Worm (Caenorhabditis elegans) whole organism, L3 larva: Measurements from ENCODE around the gene F47B8.4.

Experiments used
- R02D3.7 ChIP-seq: fragments of 150-350 bp; optimal IDR thresholded peaks from 2 replicates; lab custom pipeline; 2014; ENCODE audit warnings: missing biosample characterization, missing genetic modification characterization
- ZK546.5 ChIP-seq: sonication (generic microtip); optimal IDR thresholded peaks from 2 replicates; lab custom pipeline; 2017; ENCODE audit warnings: missing biosample characterization, missing genetic modification characterization
- aly-2 ChIP-seq: fragments of 150-350 bp; optimal IDR thresholded peaks from 2 replicates; lab custom pipeline; 2014; ENCODE audit warnings: missing biosample characterization, missing genetic modification characterization
- ama-1 ChIP-seq: fragments of 150-350 bp; optimal IDR thresholded peaks from 2 replicates; lab custom pipeline; 2018
- ceh-16 ChIP-seq: sonication (generic microtip); optimal IDR thresholded peaks from 2 replicates; lab custom pipeline; 2017; ENCODE audit warnings: missing biosample characterization, missing genetic modification characterization
- ceh-82 ChIP-seq: fragments of 150-350 bp; optimal IDR thresholded peaks from 2 replicates; lab custom pipeline; 2014; ENCODE audit warnings: missing biosample characterization, missing genetic modification characterization
- ceh-9 ChIP-seq: sonication (generic microtip); optimal IDR thresholded peaks from 2 replicates; lab custom pipeline; 2018; ENCODE audit warnings: missing biosample characterization, missing genetic modification characterization
- daf-12 ChIP-seq: fragments of 150-350 bp; optimal IDR thresholded peaks from 2 replicates; lab custom pipeline; 2014; ENCODE audit warnings: missing biosample characterization, missing genetic modification reagents, missing genetic modification characterization
- egl-5 ChIP-seq: fragments of 150-350 bp; optimal IDR thresholded peaks from 2 replicates; lab custom pipeline; 2017; ENCODE audit warnings: missing biosample characterization, missing genetic modification reagents, missing genetic modification characterization, inconsistent platforms
- elt-2 ChIP-seq: sonication (generic microtip); optimal IDR thresholded peaks from 2 replicates; lab custom pipeline; 2016; ENCODE audit warnings: missing genetic modification reagents, mild to moderate bottlenecking, missing genetic modification characterization, missing compliant biosample characterization
- elt-3 ChIP-seq, 3 experiments: fragments of 150-350 bp in 1 of 3; sonication (generic microtip) in 2 of 3; optimal IDR thresholded peaks; 2 replicates in 2 of 3; 4 replicates in 1 of 3; lab custom pipeline; 2014 to 2017; ENCODE audit warnings: missing biosample characterization in 3 of 3, missing genetic modification characterization in 3 of 3
- eor-1 ChIP-seq, 2 experiments: fragments of 150-350 bp; optimal IDR thresholded peaks; 2 replicates each; lab custom pipeline; 2014 to 2018; ENCODE audit warnings: missing biosample characterization in 2 of 2, missing genetic modification characterization in 2 of 2
- fkh-10 ChIP-seq: sonication (generic microtip); optimal IDR thresholded peaks from 2 replicates; lab custom pipeline; 2017; ENCODE audit warnings: missing biosample characterization, missing genetic modification reagents, missing genetic modification characterization
- fkh-2 ChIP-seq: fragments of 150-350 bp; optimal IDR thresholded peaks from 2 replicates; lab custom pipeline; 2014; ENCODE audit warnings: missing biosample characterization, missing genetic modification reagents, missing genetic modification characterization
- fos-1 ChIP-seq: fragments of 150-350 bp; optimal IDR thresholded peaks from 2 replicates; lab custom pipeline; 2014; ENCODE audit warnings: missing biosample characterization, missing genetic modification characterization
- hmg-11 ChIP-seq: sonication (generic microtip); optimal IDR thresholded peaks from 2 replicates; lab custom pipeline; 2016; ENCODE audit warnings: missing genetic modification characterization, missing compliant biosample characterization
- jun-1 ChIP-seq: fragments of 150-350 bp; optimal IDR thresholded peaks from 2 replicates; lab custom pipeline; 2014; ENCODE audit warnings: missing biosample characterization, missing genetic modification reagents, missing genetic modification characterization
- lin-15B ChIP-seq: fragments of 150-350 bp; optimal IDR thresholded peaks from 2 replicates; lab custom pipeline; 2014; ENCODE audit warnings: missing biosample characterization, missing genetic modification characterization
- lin-39 ChIP-seq: fragments of 150-350 bp; optimal IDR thresholded peaks from 2 replicates; lab custom pipeline; 2018; ENCODE audit warnings: missing biosample characterization, missing genetic modification reagents, missing genetic modification characterization
- lsy-12 ChIP-seq: sonication (generic microtip); optimal IDR thresholded peaks from 2 replicates; lab custom pipeline; 2016; ENCODE audit warnings: mild to moderate bottlenecking, missing genetic modification characterization, missing compliant biosample characterization
- mml-1 ChIP-seq: fragments of 150-350 bp; sonication (generic microtip); optimal IDR thresholded peaks from 3 replicates; lab custom pipeline; 2014; ENCODE audit warnings: missing biosample characterization, missing genetic modification characterization
- nfya-1 ChIP-seq: sonication (generic microtip); optimal IDR thresholded peaks from 2 replicates; lab custom pipeline; 2017; ENCODE audit warnings: missing genetic modification characterization, mild to moderate bottlenecking, missing compliant biosample characterization, antibody characterized with exemption, moderate library complexity; ENCODE audit not compliant: insufficient read depth
- nhr-11 ChIP-seq: fragments of 150-350 bp; optimal IDR thresholded peaks from 2 replicates; lab custom pipeline; 2014; ENCODE audit warnings: missing biosample characterization, missing genetic modification characterization
- nhr-12 ChIP-seq: fragments of 150-350 bp; optimal IDR thresholded peaks from 2 replicates; lab custom pipeline; 2014; ENCODE audit warnings: missing biosample characterization, missing genetic modification characterization
- nhr-23 ChIP-seq: fragments of 150-350 bp; optimal IDR thresholded peaks from 2 replicates; lab custom pipeline; 2014; ENCODE audit warnings: missing biosample characterization, missing genetic modification reagents, missing genetic modification characterization
- nhr-237 ChIP-seq: fragments of 150-350 bp; optimal IDR thresholded peaks from 2 replicates; lab custom pipeline; 2014; ENCODE audit warnings: missing biosample characterization, missing genetic modification characterization
- nhr-25 ChIP-seq: sonication (generic microtip); optimal IDR thresholded peaks from 2 replicates; lab custom pipeline; 2017; ENCODE audit warnings: missing biosample characterization, missing genetic modification characterization
- nhr-28 ChIP-seq: fragments of 150-350 bp; optimal IDR thresholded peaks from 2 replicates; lab custom pipeline; 2014; ENCODE audit warnings: missing biosample characterization, missing genetic modification characterization
- nhr-43 ChIP-seq: sonication (generic microtip); optimal IDR thresholded peaks from 2 replicates; lab custom pipeline; 2016; ENCODE audit warnings: mild to moderate bottlenecking, missing genetic modification characterization, missing compliant biosample characterization; ENCODE audit not compliant: poor library complexity, severe bottlenecking
- nhr-67 ChIP-seq: fragments of 150-350 bp; optimal IDR thresholded peaks from 2 replicates; lab custom pipeline; 2014; ENCODE audit warnings: missing biosample characterization, missing genetic modification characterization
- nhr-76 ChIP-seq: fragments of 150-350 bp; sonication (generic microtip); optimal IDR thresholded peaks from 5 replicates; lab custom pipeline; 2014; ENCODE audit warnings: missing biosample characterization, missing genetic modification characterization
- pha-4 ChIP-seq: fragments of 150-350 bp; optimal IDR thresholded peaks from 2 replicates; lab custom pipeline; 2014; ENCODE audit warnings: missing biosample characterization, missing genetic modification reagents, missing genetic modification characterization
- pqm-1 ChIP-seq: fragments of 150-350 bp; optimal IDR thresholded peaks from 2 replicates; lab custom pipeline; 2017; ENCODE audit warnings: missing biosample characterization, missing genetic modification characterization, inconsistent platforms
- sea-2 ChIP-seq: fragments of 150-350 bp; sonication (generic microtip); optimal IDR thresholded peaks from 4 replicates; lab custom pipeline; 2014; ENCODE audit warnings: missing biosample characterization, missing genetic modification reagents, missing genetic modification characterization
- skn-1 ChIP-seq: fragments of 150-350 bp; optimal IDR thresholded peaks from 2 replicates; lab custom pipeline; 2014; ENCODE audit warnings: missing biosample characterization, missing genetic modification characterization
- snpc-4 ChIP-seq: fragments of 150-350 bp; optimal IDR thresholded peaks from 2 replicates; lab custom pipeline; 2014; ENCODE audit warnings: missing biosample characterization, missing genetic modification characterization
- tbx-2 ChIP-seq: sonication (generic microtip); optimal IDR thresholded peaks from 2 replicates; lab custom pipeline; 2016; ENCODE audit warnings: mild to moderate bottlenecking, missing genetic modification characterization, missing compliant biosample characterization
- unc-39 ChIP-seq: sonication (generic microtip); optimal IDR thresholded peaks from 4 replicates; lab custom pipeline; 2017; ENCODE audit warnings: missing biosample characterization, missing genetic modification characterization
- unc-62 ChIP-seq: fragments of 150-350 bp; sonication (generic microtip); optimal IDR thresholded peaks from 4 replicates; lab custom pipeline; 2014; ENCODE audit warnings: missing biosample characterization, missing genetic modification reagents, missing genetic modification characterization
- zag-1 ChIP-seq: fragments of 150-350 bp; optimal IDR thresholded peaks from 2 replicates; lab custom pipeline; 2014; ENCODE audit warnings: missing biosample characterization, missing genetic modification characterization
- ztf-11 ChIP-seq: fragments of 150-350 bp; optimal IDR thresholded peaks from 2 replicates; lab custom pipeline; 2014; ENCODE audit warnings: missing biosample characterization, missing genetic modification characterization
- ztf-4 ChIP-seq: fragments of 150-350 bp; optimal IDR thresholded peaks from 2 replicates; lab custom pipeline; 2014; ENCODE audit warnings: missing biosample characterization, missing genetic modification characterization

Gene F47B8.4

DNA sequence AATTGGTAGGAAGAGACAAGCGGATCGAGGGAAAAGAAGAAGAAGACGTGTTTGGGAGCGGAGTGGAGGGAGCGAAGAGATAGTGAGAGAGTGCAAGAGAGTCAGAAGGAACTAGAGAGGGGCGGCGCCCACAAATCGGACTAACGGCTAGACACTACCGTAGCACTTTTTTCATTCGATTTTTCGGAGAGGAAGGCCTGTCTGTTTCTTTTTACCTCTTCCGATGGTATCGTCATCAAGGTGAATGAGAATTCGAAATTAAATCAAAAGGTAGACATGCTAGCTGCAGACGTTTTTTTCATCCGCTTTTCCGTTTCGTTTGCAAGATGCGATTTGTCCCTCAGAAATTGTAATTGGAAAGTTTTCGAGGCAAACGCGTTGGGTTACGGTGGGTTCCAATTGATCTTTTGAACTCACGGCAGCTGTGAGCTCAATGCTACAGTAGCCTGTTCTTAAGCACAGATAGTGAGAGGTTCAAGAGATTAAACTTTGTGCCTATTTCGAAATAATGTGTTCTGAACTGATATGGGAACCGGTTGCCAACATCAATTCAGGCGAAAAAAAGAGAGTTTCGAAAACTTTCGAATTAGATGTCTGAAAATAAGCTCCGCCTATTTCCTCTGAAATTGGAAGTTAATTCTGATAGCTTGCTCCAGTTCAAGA is 40.2 kb upstream of the F47B8.4 start:
- TF ChIP-seq ceh-9 (tag; lab: Kevin White, UChicago) (no peak), nhr-25 (tag; lab: Kevin White, UChicago) (peak; percentile 88), nhr-43 (tag; lab: Kevin White, UChicago) (peak; percentile 46), unc-39 (tag; lab: Kevin White, UChicago) (no peak), ama-1 (peak; percentile 35), ztf-11 (peak; percentile 33), nhr-23 (tag; lab: Kevin White, UChicago) (peak; percentile 14), nhr-28 (tag; lab: Kevin White, UChicago) (no peak), lsy-12 (tag; lab: Kevin White, UChicago) (peak; percentile 29), mml-1 (tag; lab: Kevin White, UChicago) (no peak), hmg-11 (tag; lab: Kevin White, UChicago) (peak; percentile 66), lin-39 (tag; lab: Kevin White, UChicago) (peak; percentile 47), nfya-1 (peak; percentile 100)

DNA sequence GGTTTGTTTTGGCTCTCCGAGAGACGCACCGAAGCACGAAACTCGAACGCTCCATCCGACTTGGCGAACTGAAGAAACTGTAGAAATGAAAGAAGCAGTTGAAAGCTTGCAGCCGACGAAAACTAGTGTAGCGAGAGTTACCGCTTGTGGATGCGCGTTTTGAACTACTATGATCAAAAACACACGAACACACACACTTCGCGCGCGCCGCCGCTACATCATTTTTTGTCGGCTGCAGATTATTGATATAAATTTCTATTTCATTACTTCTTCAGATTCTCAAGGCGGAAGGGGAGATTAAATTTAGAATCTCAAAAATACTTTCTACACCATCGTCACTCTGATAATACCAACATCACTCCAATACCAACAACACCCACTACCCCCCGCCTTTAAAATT is 37.5 kb upstream of the F47B8.4 start:
- no peak for TF ChIP-seq nhr-12 (tag; lab: Kevin White, UChicago)

DNA sequence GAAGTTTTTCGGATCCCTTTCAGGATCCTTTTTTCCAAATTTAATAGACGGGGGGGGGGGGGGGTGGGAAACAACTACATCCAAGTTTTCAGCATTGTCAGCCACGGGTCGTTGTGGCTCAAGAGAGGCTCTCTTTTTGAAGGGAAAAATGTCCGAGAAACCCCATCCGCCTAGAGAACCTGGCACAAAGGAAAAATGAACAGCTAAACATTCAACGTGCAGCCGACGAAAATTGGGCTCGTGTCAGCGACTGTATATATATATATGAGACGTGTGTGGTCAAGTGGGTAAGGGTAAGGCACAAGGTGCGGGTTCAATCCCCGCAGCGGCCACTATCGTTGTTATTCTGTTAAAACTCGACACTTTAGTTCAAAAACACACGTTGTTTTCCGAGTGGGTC is 34.1 kb upstream of the F47B8.4 start, which contains the start of gene Y49A3A.4:
TSS of gene Y49A3A.4 (minus strand) at position 314 of the 400 bp plus-strand sequence.
- TF ChIP-seq snpc-4 (tag; lab: Kevin White, UChicago) (peak; percentile 77), nhr-67 (tag; lab: Kevin White, UChicago) (no peak), nfya-1 (peak; percentile 14), elt-2 (peak; percentile 11)

DNA sequence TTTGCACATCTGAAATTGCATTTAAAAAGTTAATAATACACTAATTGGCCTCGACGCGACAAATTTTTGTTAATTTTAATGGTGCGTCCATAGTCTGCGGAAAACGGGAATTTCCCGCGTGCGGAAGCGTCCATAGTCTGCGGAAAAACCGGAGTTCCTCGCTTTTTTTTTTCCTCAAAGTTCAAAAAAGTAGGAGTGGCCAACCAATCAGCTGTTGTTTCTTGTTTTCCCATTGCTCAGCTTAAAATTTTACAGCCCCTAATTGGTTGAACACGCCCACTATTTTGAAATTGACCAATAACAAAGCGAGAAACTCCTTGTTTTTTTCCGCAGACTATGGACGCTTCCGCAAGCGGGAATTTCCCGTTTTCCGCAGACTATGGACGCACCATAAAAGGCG is 32.9 kb upstream of the F47B8.4 start:
- TF ChIP-seq nfya-1: peak; percentile 86

DNA sequence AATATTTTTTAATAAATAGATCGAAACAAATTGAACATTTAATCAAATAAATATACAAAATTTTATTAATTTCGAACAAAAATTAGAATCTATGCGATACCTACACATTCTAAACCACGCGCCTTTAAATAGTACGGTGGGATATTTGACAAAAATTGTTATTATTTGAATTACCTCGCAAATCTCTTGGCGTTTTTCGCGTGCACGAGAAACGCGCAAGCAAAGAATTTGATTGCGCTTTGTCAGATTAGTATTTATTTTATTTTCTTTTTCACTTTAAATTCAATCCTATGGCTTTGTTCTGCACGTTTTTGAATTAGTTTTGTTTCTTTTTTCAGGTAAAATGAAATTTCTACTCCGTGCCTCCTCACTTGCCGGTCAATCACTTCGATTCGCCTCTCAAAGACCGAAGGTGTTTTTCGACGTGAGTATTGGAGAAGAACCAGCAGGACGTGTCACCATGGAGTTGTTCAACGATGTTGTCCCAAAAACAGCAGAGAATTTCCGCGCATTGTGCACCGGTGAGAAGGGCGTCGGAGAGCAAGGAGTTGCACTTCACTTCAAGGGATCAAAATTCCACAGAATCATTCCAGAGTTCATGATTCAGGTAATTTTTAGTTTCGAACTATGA is 31.4 kb upstream of the F47B8.4 start, which contains the start of gene cyn-1:
TSS of gene cyn-1 (plus strand) at position 339 of the 631 bp plus-strand sequence.
- TF ChIP-seq fkh-10 (GFP tag; lab: Kevin White, UChicago) (peak; percentile 38), elt-3 (tag; optimal IDR thresholded peaks at IDR 0.05; lab: Kevin White, UChicago) (no peak), ztf-11 (no peak), skn-1 (tag; lab: Kevin White, UChicago) (no peak), unc-39 (tag; lab: Kevin White, UChicago) (no peak), nhr-237 (no peak), nfya-1 (peak; percentile 94), R02D3.7 (tag; lab: Kevin White, UChicago) (peak; percentile 72), sea-2 (no peak), ceh-9 (tag; lab: Kevin White, UChicago) (no peak), nhr-11 (tag; lab: Kevin White, UChicago) (no peak), mml-1 (tag; lab: Kevin White, UChicago) (no peak), pqm-1 (tag; lab: Kevin White, UChicago) (no peak), zag-1 (tag; lab: Kevin White, UChicago) (no peak), snpc-4 (tag; lab: Kevin White, UChicago) (peak; percentile 86), eor-1 (tag; optimal IDR thresholded peaks at IDR 0.05; lab: Kevin White, UChicago) (no peak), nhr-67 (tag; lab: Kevin White, UChicago) (no peak), lin-39 (tag; lab: Kevin White, UChicago) (peak; percentile 28), ama-1 (no peak), pha-4 (tag; lab: Kevin White, UChicago) (peak; percentile 93), ztf-4 (tag; lab: Kevin White, UChicago) (no peak), ceh-82 (tag; lab: Kevin White, UChicago) (peak; percentile 26), ZK546.5 (tag; lab: Kevin White, UChicago) (no peak), aly-2 (tag; lab: Kevin White, UChicago) (no peak), fkh-2 (no peak), nhr-12 (tag; lab: Kevin White, UChicago) (no peak), lin-15B (tag; lab: Kevin White, UChicago) (peak; percentile 88), nhr-23 (tag; lab: Kevin White, UChicago) (peak; percentile 91), egl-5 (tag; lab: Kevin White, UChicago) (peak; percentile 87), daf-12 (tag; lab: Kevin White, UChicago) (no peak), nhr-76 (no peak), ceh-16 (no peak), fos-1 (tag; lab: Kevin White, UChicago) (no peak), tbx-2 (tag; lab: Kevin White, UChicago) (peak; percentile 69), nhr-25 (tag; lab: Kevin White, UChicago) (peak; percentile 35), unc-62 (no peak), jun-1 (tag; lab: Kevin White, UChicago) (peak; percentile 77), elt-2 (peak; percentile 40)
